Fruit fly (Drosophila melanogaster): ENCODE data around the gene AkhR.

AkhR gene

dm6 chr2L:6667719-6668325 lies 48.2 kb downstream of the AkhR start, which contains the start of gene Galt (continued):
- no peak for TF ChIP-seq eve (GFP tag; optimal IDR thresholded peaks at IDR 0.05)
- TF ChIP-seq CG2678 (tag; optimal IDR thresholded peaks at IDR 0.05), result no peak
- peak; percentile 54 for TF ChIP-seq HLHmδ (GFP tag; optimal IDR thresholded peaks at IDR 0.05)
- no peak for TF ChIP-seq Dip3 (GFP tag; optimal IDR thresholded peaks at IDR 0.05)
- TF ChIP-seq CG8089 (GFP tag; optimal IDR thresholded peaks at IDR 0.05), result no peak
- peak; percentile 37 for TF ChIP-seq pfk (GFP tag; optimal IDR thresholded peaks at IDR 0.05)
- no peak for TF ChIP-seq ap (GFP tag; IDR thresholded peaks at IDR 0.05)
- TF ChIP-seq CG14050 (GFP tag; IDR thresholded peaks at IDR 0.05), result no peak; the same call in 2 of the 3 replicates
- no peak for TF ChIP-seq CG17612 (GFP tag; IDR thresholded peaks at IDR 0.05)

dm6 chr2L:6663562-6664051 lies 52.4 kb downstream of the AkhR start, which contains the start of the genes CG13771, CG34310 and cup:
CG13771 (minus strand) TSS chr2L:6663612.
CG34310 (plus strand) TSS chr2L:6663664.
cup (plus strand) TSS chr2L:6663664.
- TF ChIP-seq CG9797 (GFP tag; optimal IDR thresholded peaks at IDR 0.05) (peak; percentile 2), Ets65A (GFP tag) (no peak), Med (GFP tag) (peak; percentile 26), CG3065 (GFP tag; optimal IDR thresholded peaks at IDR 0.05) (no peak), CG3995 (GFP tag; optimal IDR thresholded peaks at IDR 0.05) (peak; percentile 26), CG10267 (tag; optimal IDR thresholded peaks at IDR 0.05) (peak; percentile 81), CG4617 (GFP tag; optimal IDR thresholded peaks at IDR 0.05; ENCODE audit: borderline replicate concordance) (no peak), phol (tag; optimal IDR thresholded peaks at IDR 0.05) (peak; percentile 84), Ets97D (GFP tag; optimal IDR thresholded peaks at IDR 0.05) (peak; percentile 18), Myb (GFP tag; optimal IDR thresholded peaks at IDR 0.05) (peak; percentile 60), pzg (GFP tag; optimal IDR thresholded peaks at IDR 0.05) (peak; percentile 9), Awh (GFP tag; IDR thresholded peaks at IDR 0.05) (0 out of 2 replicates have a peak, but pooled peaks have one; percentile 9), gfzf (GFP tag; optimal IDR thresholded peaks at IDR 0.05) (peak; percentile 23), stwl (tag; optimal IDR thresholded peaks at IDR 0.05) (peak; percentile 74), Pdp1 (GFP tag; optimal IDR thresholded peaks at IDR 0.05) (peak in 1 of 2 experiments; percentile 60), CG1233 (GFP tag; optimal IDR thresholded peaks at IDR 0.05) (no peak), Dp (GFP tag; optimal IDR thresholded peaks at IDR 0.05) (peak; percentile 17)

All from whole organism, embryonic.